Fruit fly (Drosophila melanogaster) whole organism, embryonic: Measurements from ENCODE around the gene RhoGAP18B.

Experiments
- Asciz ChIP-seq: fragments of 200-800 bp; sonication (Bioruptor generic); optimal IDR thresholded peaks from 2 replicates; lab custom pipeline; 2017; ENCODE audit warnings: missing biosample characterization, mild to moderate bottlenecking, missing genetic modification characterization, missing genetic modification reagents
- CG10274 ChIP-seq: fragments of 200-800 bp; sonication (Bioruptor generic); optimal IDR thresholded peaks from 3 replicates; lab custom pipeline; 2017; ENCODE audit warnings: missing biosample characterization, mild to moderate bottlenecking, missing genetic modification characterization
- CG12071 ChIP-seq: fragments of 200-800 bp; sonication (Bioruptor generic); optimal IDR thresholded peaks from 3 replicates; lab custom pipeline; 2018; ENCODE audit warnings: missing biosample characterization, mild to moderate bottlenecking, missing genetic modification characterization
- CG12659 ChIP-seq: fragments of 200-800 bp; sonication (Bioruptor generic); optimal IDR thresholded peaks from 3 replicates; lab custom pipeline; 2017; ENCODE audit warnings: mild to moderate bottlenecking, missing biosample characterization, missing genetic modification reagents, missing genetic modification characterization
- CG15514 ChIP-seq: fragments of 200-800 bp; sonication (Bioruptor generic); optimal IDR thresholded peaks from 3 replicates; lab custom pipeline; 2017; ENCODE audit warnings: missing biosample characterization, missing genetic modification characterization, mild to moderate bottlenecking, moderate library complexity, missing genetic modification reagents
- CG17328 ChIP-seq: fragments of 200-800 bp; sonication (Bioruptor generic); IDR thresholded peaks from 2 replicates; pipeline ENCODE4 v1.3.6; 2022; ENCODE audit warnings: missing biosample characterization, missing genetic modification characterization
- CG17568 ChIP-seq: fragments of 200-800 bp; sonication (Bioruptor generic); optimal IDR thresholded peaks from 2 replicates; lab custom pipeline; 2018; ENCODE audit warnings: missing biosample characterization, mild to moderate bottlenecking, missing genetic modification characterization, moderate library complexity
- CG1832 ChIP-seq: fragments of 200-800 bp; sonication (Bioruptor generic); optimal IDR thresholded peaks from 2 replicates; lab custom pipeline; 2017; ENCODE audit warnings: missing biosample characterization, mild to moderate bottlenecking, missing genetic modification characterization, inconsistent platforms
- CG31388 ChIP-seq: fragments of 200-800 bp; sonication (Bioruptor generic); optimal IDR thresholded peaks from 2 replicates; lab custom pipeline; 2016; ENCODE audit warnings: missing biosample characterization, missing genetic modification characterization
- CG33557 ChIP-seq: fragments of 200-800 bp; sonication (Bioruptor generic); optimal IDR thresholded peaks from 2 replicates; lab custom pipeline; 2019; ENCODE audit warnings: missing biosample characterization, mild to moderate bottlenecking, missing genetic modification characterization, moderate library complexity
- CG34376 ChIP-seq: fragments of 200-800 bp; sonication (Bioruptor generic); optimal IDR thresholded peaks from 2 replicates; lab custom pipeline; 2018; ENCODE audit warnings: missing biosample characterization, mild to moderate bottlenecking, missing genetic modification characterization
- CG3726 ChIP-seq: fragments of 200-800 bp; sonication (Bioruptor generic); IDR thresholded peaks from 3 replicates; pipeline ENCODE4, ENCODE4 v1.3.6; 2022; ENCODE audit warnings: missing biosample characterization, missing genetic modification characterization
- CG4360 ChIP-seq: fragments of 200-800 bp; sonication (Bioruptor generic); IDR thresholded peaks from 2 replicates; pipeline ENCODE4 v1.3.6; 2022; ENCODE audit warnings: missing biosample characterization, missing genetic modification characterization
- CG4617 ChIP-seq: fragments of 200-800 bp; sonication (Bioruptor generic); optimal IDR thresholded peaks from 3 replicates; lab custom pipeline; 2016; ENCODE audit warnings: missing biosample characterization, missing genetic modification characterization, borderline replicate concordance
- CG6689 ChIP-seq: fragments of 200-800 bp; sonication (Bioruptor generic); IDR thresholded peaks from 2 replicates; pipeline ENCODE4 v1.3.6; 2022; ENCODE audit warnings: missing biosample characterization, missing genetic modification characterization
- CG7987 ChIP-seq: fragments of 200-800 bp; sonication (Bioruptor generic); optimal IDR thresholded peaks from 2 replicates; lab custom pipeline; 2018; ENCODE audit warnings: missing biosample characterization, mild to moderate bottlenecking, missing genetic modification characterization, moderate library complexity
- CG8290 ChIP-seq, 3 experiments: fragments of 200-800 bp; sonication (Bioruptor generic); optimal IDR thresholded peaks; 2 replicates each; lab custom pipeline; 2016 to 2019; ENCODE audit warnings: missing biosample characterization in 3 of 3, missing genetic modification characterization in 3 of 3, mild to moderate bottlenecking in 2 of 3, moderate library complexity in 1 of 3
- CG9609 ChIP-seq: fragments of 200-800 bp; sonication (Bioruptor generic); optimal IDR thresholded peaks from 3 replicates; lab custom pipeline; 2016; ENCODE audit warnings: missing biosample characterization, missing genetic modification characterization
- CrebB ChIP-seq: fragments of 200-800 bp; sonication (Bioruptor generic); optimal IDR thresholded peaks from 3 replicates; lab custom pipeline; 2018; ENCODE audit warnings: missing biosample characterization, mild to moderate bottlenecking, missing genetic modification characterization
- Dbx ChIP-seq: fragments of 200-800 bp; sonication (Bioruptor generic); IDR thresholded peaks from 3 replicates; pipeline ENCODE4 v1.3.6; 2022; ENCODE audit warnings: missing biosample characterization, missing genetic modification characterization
- Drgx ChIP-seq: fragments of 200-800 bp; sonication (Bioruptor generic); IDR thresholded peaks from 2 replicates; pipeline ENCODE4 v1.3.6; 2022; ENCODE audit warnings: missing biosample characterization, missing genetic modification characterization
- Ets65A ChIP-seq: fragments of 200-800 bp; sonication (Bioruptor generic); peaks from one replicate; lab custom pipeline; 2016; ENCODE audit warnings: missing biosample characterization, missing genetic modification characterization
- GATAe ChIP-seq: fragments of 200-800 bp; sonication (Bioruptor generic); conservative IDR thresholded peaks from 2 replicates; pipeline ENCODE4 v1.3.6; 2022; ENCODE audit warnings: missing biosample characterization, missing genetic modification characterization
- HLH54F ChIP-seq: fragments of 200-800 bp; sonication (Bioruptor generic); optimal IDR thresholded peaks from 3 replicates; lab custom pipeline; 2016; ENCODE audit warnings: missing biosample characterization, missing genetic modification characterization
- HLHmδ ChIP-seq: fragments of 200-800 bp; sonication (Bioruptor generic); optimal IDR thresholded peaks from 2 replicates; lab custom pipeline; 2018; ENCODE audit warnings: missing biosample characterization, mild to moderate bottlenecking, missing genetic modification characterization, moderate library complexity
- Hr3 ChIP-seq: fragments of 200-800 bp; sonication (Bioruptor generic); optimal IDR thresholded peaks from 3 replicates; lab custom pipeline; 2016; ENCODE audit warnings: missing biosample characterization, missing genetic modification characterization
- Hr78 ChIP-seq, 2 experiments: fragments of 200-800 bp in 1 of 2; fragments of >200 bp in 1 of 2; sonication (Bioruptor generic) in 1 of 2; optimal IDR thresholded peaks; 2 replicates each; lab custom pipeline; 2017 to 2019; ENCODE audit warnings: missing biosample characterization in 2 of 2, missing genetic modification characterization in 2 of 2, mild to moderate bottlenecking in 1 of 2, moderate library complexity in 1 of 2
- Jarid2 ChIP-seq: fragments of 200-800 bp; sonication (Bioruptor generic); optimal IDR thresholded peaks from 3 replicates; lab custom pipeline; 2017; ENCODE audit warnings: mild to moderate bottlenecking, missing biosample characterization, missing genetic modification reagents, missing genetic modification characterization
- Mad ChIP-seq: fragments of 200-800 bp; sonication (Bioruptor generic); optimal IDR thresholded peaks from 2 replicates; lab custom pipeline; 2016; ENCODE audit warnings: missing biosample characterization, missing genetic modification characterization
- NFAT ChIP-seq: fragments of 200-800 bp; sonication (Bioruptor generic); IDR thresholded peaks from 2 replicates; pipeline ENCODE4 v1.3.6; 2022; ENCODE audit warnings: missing biosample characterization, missing genetic modification characterization
- Sox100B ChIP-seq: fragments of 200-800 bp; sonication (Bioruptor generic); optimal IDR thresholded peaks from 3 replicates; lab custom pipeline; 2018; ENCODE audit warnings: missing biosample characterization, mild to moderate bottlenecking, missing genetic modification characterization
- bbx ChIP-seq: fragments of 200-800 bp; sonication (Bioruptor generic); IDR thresholded peaks from 2 replicates; pipeline ENCODE4 v1.3.6; 2022; ENCODE audit warnings: missing biosample characterization, missing genetic modification characterization; ENCODE audit not compliant: partially characterized antibody
- cas ChIP-seq: fragments of 200-800 bp; sonication (Bioruptor generic); IDR thresholded peaks from 2 replicates; pipeline ENCODE4 v1.3.6; 2022; ENCODE audit warnings: missing biosample characterization, missing genetic modification characterization
- chm ChIP-seq: fragments of 200-800 bp; sonication (Bioruptor generic); IDR thresholded peaks from 2 replicates; pipeline ENCODE4 v1.3.6; 2022; ENCODE audit warnings: missing biosample characterization, missing genetic modification characterization
- ci ChIP-seq: fragments of 200-800 bp; sonication (Bioruptor generic); IDR thresholded peaks from 3 replicates; pipeline ENCODE4 v1.3.6; 2022; ENCODE audit warnings: missing biosample characterization, missing genetic modification characterization
- corto ChIP-seq: fragments of 200-800 bp; sonication (Bioruptor generic); optimal IDR thresholded peaks from 2 replicates; lab custom pipeline; 2016; ENCODE audit warnings: missing biosample characterization, mild to moderate bottlenecking, missing genetic modification characterization, moderate library complexity
- dm ChIP-seq: fragments of 200-800 bp; sonication (Bioruptor generic); optimal IDR thresholded peaks from 3 replicates; lab custom pipeline; 2016; ENCODE audit warnings: missing biosample characterization, missing genetic modification characterization
- dysf ChIP-seq: fragments of 200-800 bp; sonication (Bioruptor generic); IDR thresholded peaks from 3 replicates; pipeline ENCODE4 v1.3.6; 2022; ENCODE audit warnings: missing biosample characterization, missing genetic modification characterization
- gce ChIP-seq: fragments of 200-800 bp; sonication (Bioruptor generic); IDR thresholded peaks from 3 replicates; pipeline ENCODE4 v1.3.6; 2022; ENCODE audit warnings: missing biosample characterization, missing genetic modification characterization
- hbn ChIP-seq: fragments of 200-800 bp; sonication (Bioruptor generic); IDR thresholded peaks from 2 replicates; pipeline ENCODE4 v1.3.6; 2022; ENCODE audit warnings: missing biosample characterization, missing genetic modification characterization; ENCODE audit not compliant: partially characterized antibody
- mam ChIP-seq: fragments of 200-800 bp; sonication (Bioruptor generic); optimal IDR thresholded peaks from 3 replicates; lab custom pipeline; 2016; ENCODE audit warnings: missing biosample characterization, missing genetic modification characterization
- nom ChIP-seq: fragments of 200-800 bp; sonication (Bioruptor generic); optimal IDR thresholded peaks from 2 replicates; lab custom pipeline; 2017; ENCODE audit warnings: missing biosample characterization, missing genetic modification characterization, mild to moderate bottlenecking, moderate library complexity, missing genetic modification reagents
- row ChIP-seq: fragments of 200-800 bp; sonication (Bioruptor generic); IDR thresholded peaks from 3 replicates; pipeline ENCODE4 v1.3.6; 2022; ENCODE audit warnings: missing biosample characterization, missing genetic modification characterization
- sens ChIP-seq: fragments of 200-800 bp; sonication (Bioruptor generic); peaks from one replicate; lab custom pipeline; 2016; ENCODE audit warnings: missing biosample characterization, missing genetic modification characterization
- sob ChIP-seq: fragments of 200-800 bp; sonication (Bioruptor generic); IDR thresholded peaks from 2 replicates; pipeline ENCODE4 v1.3.6; 2022; ENCODE audit warnings: missing biosample characterization, missing genetic modification characterization
- tx ChIP-seq: fragments of 200-800 bp; sonication (Bioruptor generic); optimal IDR thresholded peaks from 2 replicates; lab custom pipeline; 2016; ENCODE audit warnings: missing biosample characterization, missing genetic modification characterization
- unc-4 ChIP-seq: fragments of 200-800 bp; sonication (Bioruptor generic); IDR thresholded peaks from 2 replicates; pipeline ENCODE4 v1.3.6; 2022; ENCODE audit warnings: missing biosample characterization, missing genetic modification characterization; ENCODE audit not compliant: partially characterized antibody
- wdn ChIP-seq: fragments of 200-800 bp; sonication (Bioruptor generic); IDR thresholded peaks from 2 replicates; pipeline ENCODE4 v1.3.6; 2022; ENCODE audit warnings: missing biosample characterization, missing genetic modification characterization

The RhoGAP18B gene

dm6 chrX:19153288-19154130 lies 13.4 kb downstream of the RhoGAP18B start (continued):
- peak; percentile 47; the same call in 2 of the 3 replicates for TF ChIP-seq Dbx
- no peak for TF ChIP-seq CG31388 (GFP tag; lab: Kevin White, UChicago)
- TF ChIP-seq CG34376: peak; percentile 61
- peak; percentile 70 for TF ChIP-seq CG7987
- TF ChIP-seq wdn (GFP tag; lab: Robert Waterston, UW): no peak
- TF ChIP-seq Hr3 (GFP tag; lab: Kevin White, UChicago): no peak
- TF ChIP-seq unc-4 (GFP tag; lab: Robert Waterston, UW): 0 out of 2 replicates have a peak, but pooled peaks have one; percentile 21
- no peak for TF ChIP-seq CG8290 (GFP tag; optimal IDR thresholded peaks at IDR 0.05; lab: Kevin White, UChicago)
- TF ChIP-seq CG8290 (tag; optimal IDR thresholded peaks at IDR 0.05; lab: Kevin White, UChicago): peak in 1 of 2 experiments; percentile 70
- peak; percentile 80 for TF ChIP-seq sens
- no peak for TF ChIP-seq mam (GFP tag; lab: Kevin White, UChicago)
- TF ChIP-seq CG10274 (GFP tag; lab: Kevin White, UChicago): no peak
- no peak for TF ChIP-seq CG3726
- TF ChIP-seq Jarid2: peak; percentile 99
- TF ChIP-seq hbn (GFP tag; lab: Robert Waterston, UW): peak; percentile 28; the same call in 1 of the 2 replicates
- TF ChIP-seq CG4617 (GFP tag; lab: Kevin White, UChicago): no peak
- TF ChIP-seq tx: no peak
- TF ChIP-seq NFAT (GFP tag; lab: Robert Waterston, UW): peak; percentile 32; the same call in 1 of the 2 replicates
- TF ChIP-seq CG4360 (GFP tag; lab: Robert Waterston, UW): peak; percentile 96
- peak; percentile 18 for TF ChIP-seq CrebB (tag; lab: Kevin White, UChicago)
- TF ChIP-seq row: peak; percentile 6; the same call in 1 of the 3 replicates
- TF ChIP-seq Mad (GFP tag; lab: Kevin White, UChicago): peak; percentile 22
- TF ChIP-seq dm (GFP tag; lab: Kevin White, UChicago): no peak
- TF ChIP-seq bbx: peak; percentile 69
- TF ChIP-seq nom (GFP tag; lab: Kevin White, UChicago): peak; percentile 31
- TF ChIP-seq Asciz (GFP tag; lab: Kevin White, UChicago): no peak
- TF ChIP-seq ci (GFP tag; lab: Robert Waterston, UW): peak; percentile 78
- peak; percentile 31 for TF ChIP-seq HLHmδ
- TF ChIP-seq CG17328 (GFP tag; lab: Robert Waterston, UW): no peak
- TF ChIP-seq sob (GFP tag; lab: Robert Waterston, UW): peak; percentile 40; the same call in 1 of the 2 replicates
- peak in 1 of 2 experiments; percentile 63 for TF ChIP-seq Hr78 (GFP tag; optimal IDR thresholded peaks at IDR 0.05; lab: Kevin White, UChicago)
- TF ChIP-seq gce (GFP tag; lab: Robert Waterston, UW): 0 out of 3 replicates have a peak, but pooled peaks have one; percentile 31
- no peak for TF ChIP-seq GATAe
- peak; percentile 32; the same call in 1 of the 2 replicates for TF ChIP-seq chm (GFP tag; lab: Robert Waterston, UW)
- TF ChIP-seq CG12659 (GFP tag; lab: Kevin White, UChicago): no peak
- no peak for TF ChIP-seq cas (GFP tag; lab: Robert Waterston, UW)
- no peak for TF ChIP-seq CG33557 (GFP tag; lab: Kevin White, UChicago)
- no peak for TF ChIP-seq corto (GFP tag; lab: Kevin White, UChicago)
- no peak for TF ChIP-seq CG15514 (GFP tag; lab: Kevin White, UChicago)
- TF ChIP-seq CG12071 (GFP tag; lab: Kevin White, UChicago): no peak
- no peak for TF ChIP-seq CG6689 (GFP tag; lab: Robert Waterston, UW)
- TF ChIP-seq CG17568 (GFP tag; lab: Kevin White, UChicago): no peak
- TF ChIP-seq Drgx (GFP tag; lab: Robert Waterston, UW): peak; percentile 28; the same call in 1 of the 2 replicates
- peak; percentile 38 for TF ChIP-seq CG1832 (GFP tag; lab: Kevin White, UChicago)
- TF ChIP-seq Ets65A (GFP tag; lab: Kevin White, UChicago): no peak
- TF ChIP-seq Sox100B (GFP tag; lab: Kevin White, UChicago): no peak
- TF ChIP-seq dysf (GFP tag; lab: Robert Waterston, UW): no peak
- TF ChIP-seq HLH54F (GFP tag; lab: Kevin White, UChicago): no peak
- peak; percentile 9 for TF ChIP-seq CG9609 (GFP tag; lab: Kevin White, UChicago)
